Worm (Caenorhabditis elegans) whole organism, mixed stage, embryonic: ENCODE measurements around the gene F22E5.6.

Experiments used
- M03D4.4 ChIP-seq: sonication (generic microtip); optimal IDR thresholded peaks from 2 replicates; lab custom pipeline; 2017; ENCODE audit warnings: mild to moderate bottlenecking, missing genetic modification characterization, missing compliant biosample characterization
- bed-3 ChIP-seq: fragments of 200-800 bp; sonication (Bioruptor generic); optimal IDR thresholded peaks from 3 replicates; lab custom pipeline; 2018; ENCODE audit warnings: mild to moderate bottlenecking, missing genetic modification characterization, moderate library complexity, missing compliant biosample characterization
- elt-1 ChIP-seq: sonication (generic microtip); optimal IDR thresholded peaks from 2 replicates; lab custom pipeline; 2017; ENCODE audit warnings: missing genetic modification characterization, mild to moderate bottlenecking, missing compliant biosample characterization, antibody characterized with exemption, moderate library complexity, borderline replicate concordance; ENCODE audit not compliant: insufficient read depth
- lin-32 ChIP-seq: fragments of 200-800 bp; sonication (Bioruptor generic); optimal IDR thresholded peaks from 2 replicates; lab custom pipeline; 2018; ENCODE audit warnings: mild to moderate bottlenecking, missing genetic modification characterization, missing compliant biosample characterization
- mep-1 ChIP-seq: fragments of 150-350 bp; optimal IDR thresholded peaks from 2 replicates; lab custom pipeline; 2017; ENCODE audit warnings: missing biosample characterization, missing genetic modification reagents, missing genetic modification characterization, inconsistent platforms
- nhr-76 ChIP-seq: sonication (generic microtip); optimal IDR thresholded peaks from 2 replicates; lab custom pipeline; 2017; ENCODE audit warnings: missing biosample characterization, missing genetic modification characterization
- snpc-4 ChIP-seq: fragments of 150-350 bp; optimal IDR thresholded peaks from 2 replicates; lab custom pipeline; 2014; ENCODE audit warnings: missing biosample characterization, missing genetic modification characterization
- sptf-1 ChIP-seq: sonication (generic microtip); optimal IDR thresholded peaks from 2 replicates; lab custom pipeline; 2017; ENCODE audit warnings: mild to moderate bottlenecking, missing genetic modification characterization, moderate library complexity, missing compliant biosample characterization
- unc-39 ChIP-seq: fragments of 150-350 bp; optimal IDR thresholded peaks from 2 replicates; lab custom pipeline; 2014; ENCODE audit warnings: missing biosample characterization, missing genetic modification characterization
- unc-62 ChIP-seq: fragments of 150-350 bp; optimal IDR thresholded peaks from 2 replicates; lab custom pipeline; 2014; ENCODE audit warnings: missing biosample characterization, missing genetic modification reagents, missing genetic modification characterization
- ztf-11 ChIP-seq: fragments of 150-350 bp; optimal IDR thresholded peaks from 2 replicates; lab custom pipeline; 2014; ENCODE audit warnings: missing biosample characterization, missing genetic modification characterization

- TF ChIP-seq mep-1 (no peak), sptf-1 (tag; lab: Kevin White, UChicago) (no peak), unc-39 (tag; lab: Kevin White, UChicago) (no peak), ztf-11 (tag; lab: Kevin White, UChicago) (no peak), elt-1 (tag; lab: Kevin White, UChicago) (no peak), snpc-4 (tag; lab: Kevin White, UChicago) (no peak), M03D4.4 (tag; lab: Kevin White, UChicago) (no peak), unc-62 (GFP tag; lab: Kevin White, UChicago) (no peak), lin-32 (no peak), bed-3 (no peak), nhr-76 (tag; lab: Kevin White, UChicago) (no peak)
Measured at ce11 chrII:2684208-2684607, 34.6 kb downstream of the F22E5.6 start, which contains the start of gene ceh-87.
